Fruit fly (Drosophila melanogaster): Measurements from ENCODE around the gene CG9016.

CG9016 gene

dm6 chr2L:5876474-5877067, 46.9 kb downstream of the CG9016 start (continued):
- peak; percentile 51; the same call in 1 of the 2 replicates for TF ChIP-seq sob (GFP tag; IDR thresholded peaks at IDR 0.05)
- no peak for TF ChIP-seq Stat92E (GFP tag; optimal IDR thresholded peaks at IDR 0.05)
- no peak for TF ChIP-seq eve (GFP tag; optimal IDR thresholded peaks at IDR 0.05)
- peak; percentile 41; the same call in 1 of the 2 replicates for TF ChIP-seq Atf6 (GFP tag; IDR thresholded peaks at IDR 0.05)
- TF ChIP-seq hkb (optimal IDR thresholded peaks at IDR 0.05) = no peak
- peak; percentile 23; the same call in 1 of the 2 replicates for TF ChIP-seq hkb (GFP tag; IDR thresholded peaks at IDR 0.05)
- TF ChIP-seq Rx (GFP tag; IDR thresholded peaks at IDR 0.05) = no peak
- no peak for TF ChIP-seq slp2 (GFP tag; optimal IDR thresholded peaks at IDR 0.05)
- TF ChIP-seq CG11093 (GFP tag; IDR thresholded peaks at IDR 0.05) = no peak
- peak; percentile 27 for TF ChIP-seq CG18011 (GFP tag; optimal IDR thresholded peaks at IDR 0.05)
- no peak for TF ChIP-seq Jarid2 (GFP tag; optimal IDR thresholded peaks at IDR 0.05)
- no peak for TF ChIP-seq knrl (GFP tag; IDR thresholded peaks at IDR 0.05; ENCODE audit: partially characterized antibody)
- no peak for TF ChIP-seq pita (GFP tag; optimal IDR thresholded peaks at IDR 0.05)
- no peak for TF ChIP-seq Nf-YA (GFP tag; IDR thresholded peaks at IDR 0.05)
- no peak for TF ChIP-seq croc (GFP tag; conservative IDR thresholded peaks at IDR 0.05)
- TF ChIP-seq CG10321 (GFP tag; IDR thresholded peaks at IDR 0.05) = no peak
- TF ChIP-seq chm (GFP tag; IDR thresholded peaks at IDR 0.05) = no peak
- no peak; the same call in 1 of the 2 replicates for TF ChIP-seq Awh (GFP tag; IDR thresholded peaks at IDR 0.05)
- no peak for TF ChIP-seq stc (GFP tag; IDR thresholded peaks at IDR 0.05)
- no peak for TF ChIP-seq CG15073 (GFP tag; optimal IDR thresholded peaks at IDR 0.05)
- TF ChIP-seq ssp (GFP tag; IDR thresholded peaks at IDR 0.05) = no peak
- TF ChIP-seq Ets97D (GFP tag; optimal IDR thresholded peaks at IDR 0.05) = no peak
- TF ChIP-seq CG10979 (tag; optimal IDR thresholded peaks at IDR 0.05) = no peak
- no peak for TF ChIP-seq CG11247 (GFP tag; IDR thresholded peaks at IDR 0.05)
- TF ChIP-seq CG1233 (GFP tag; optimal IDR thresholded peaks at IDR 0.05) = peak; percentile 44
- TF ChIP-seq sim (GFP tag; IDR thresholded peaks at IDR 0.05) = no peak
- no peak for TF ChIP-seq sqz (GFP tag; optimal IDR thresholded peaks at IDR 0.05)
- peak; percentile 13 for TF ChIP-seq CG7839 (tag; optimal IDR thresholded peaks at IDR 0.05)
- TF ChIP-seq Ada2b (GFP tag; IDR thresholded peaks at IDR 0.05) = no peak
- TF ChIP-seq Fer1 (GFP tag; optimal IDR thresholded peaks at IDR 0.05) = peak; percentile 75
- no peak for TF ChIP-seq Hr78 (GFP tag; optimal IDR thresholded peaks at IDR 0.05)
- TF ChIP-seq Tbp (GFP tag; optimal IDR thresholded peaks at IDR 0.05) = no peak
- TF ChIP-seq CG15479 (GFP tag; optimal IDR thresholded peaks at IDR 0.05) = no peak
- no peak for TF ChIP-seq CG30403 (GFP tag; optimal IDR thresholded peaks at IDR 0.05)
- TF ChIP-seq CG13424 (tag; optimal IDR thresholded peaks at IDR 0.05) = peak; percentile 46
- no peak for TF ChIP-seq Mad (GFP tag; optimal IDR thresholded peaks at IDR 0.05)
- TF ChIP-seq CG11085 (GFP tag; IDR thresholded peaks at IDR 0.05) = no peak
- peak; percentile 52 for TF ChIP-seq CG10147 (GFP tag; optimal IDR thresholded peaks at IDR 0.05)
- TF ChIP-seq ttk (GFP tag; IDR thresholded peaks at IDR 0.05) = no peak
- TF ChIP-seq Fer3 (tag; optimal IDR thresholded peaks at IDR 0.05) = peak; percentile 60
- no peak for TF ChIP-seq CG4360 (GFP tag; IDR thresholded peaks at IDR 0.05)
- TF ChIP-seq CG6254 (GFP tag; optimal IDR thresholded peaks at IDR 0.05) = no peak
- no peak for TF ChIP-seq CG12391 (tag; optimal IDR thresholded peaks at IDR 0.05)
- no peak for TF ChIP-seq disco-r (GFP tag; optimal IDR thresholded peaks at IDR 0.05)
- TF ChIP-seq CG4617 (GFP tag; optimal IDR thresholded peaks at IDR 0.05; ENCODE audit: borderline replicate concordance) = no peak
- TF ChIP-seq CG5180 (GFP tag; optimal IDR thresholded peaks at IDR 0.05) = no peak
- TF ChIP-seq CG2875 (GFP tag; optimal IDR thresholded peaks at IDR 0.05) = peak; percentile 1
- peak; percentile 49 for TF ChIP-seq sd (tag; optimal IDR thresholded peaks at IDR 0.05)
- TF ChIP-seq ken (GFP tag; IDR thresholded peaks at IDR 0.05) = no peak
- no peak for TF ChIP-seq Elba2 (GFP tag; optimal IDR thresholded peaks at IDR 0.05)
- TF ChIP-seq tup (GFP tag; optimal IDR thresholded peaks at IDR 0.05) = peak; percentile 15

Measured in whole organism, embryonic.